Worm (Caenorhabditis elegans): ENCODE results near the gene ZC190.5.

DNA sequence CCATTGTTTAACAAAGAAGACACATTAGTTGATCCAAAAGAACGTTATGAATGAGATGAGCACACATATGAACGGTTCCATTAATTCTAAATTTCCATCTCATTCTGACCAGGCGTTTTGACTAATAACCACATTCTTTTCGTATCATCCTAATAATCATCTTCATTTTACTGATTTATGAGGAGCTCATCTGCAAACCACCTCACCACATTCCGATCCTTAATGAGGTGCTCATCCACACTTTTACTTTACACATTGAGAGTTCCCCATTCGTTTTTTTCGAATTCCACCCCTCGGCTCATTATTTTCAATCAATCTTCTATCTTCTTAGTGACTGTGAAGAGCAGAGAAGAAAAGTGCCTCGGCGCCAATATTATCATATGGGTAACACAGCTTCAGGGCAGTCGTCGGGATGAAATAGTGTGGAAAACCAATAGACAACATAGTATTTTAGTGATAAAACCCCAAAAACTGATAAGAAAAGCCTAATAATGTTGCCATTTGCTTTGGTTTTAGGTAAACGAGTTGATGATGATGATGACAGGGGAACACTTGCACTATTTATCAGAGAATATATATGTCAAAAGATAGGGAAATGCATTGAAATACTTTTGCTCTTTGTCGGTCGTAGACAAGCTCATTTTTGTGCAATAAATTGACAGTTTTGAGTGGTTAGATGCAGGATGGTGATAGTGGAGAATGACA is 22.2 kb downstream of the ZC190.5 start:
- TF ChIP-seq madf-6 (GFP tag; IDR thresholded peaks at IDR 0.05) = no peak
- peak; percentile 52 for TF ChIP-seq F22D6.2 (tag; optimal IDR thresholded peaks at IDR 0.05)
- no peak for TF ChIP-seq gei-17 (GFP tag; optimal IDR thresholded peaks at IDR 0.05)
- no peak for TF ChIP-seq hmg-20 (GFP tag; IDR thresholded peaks at IDR 0.05)
- peak; percentile 56; the same call in 1 of the 2 replicates for TF ChIP-seq B0336.3 (GFP tag; IDR thresholded peaks at IDR 0.05)
- no peak for TF ChIP-seq nhr-27 (tag; optimal IDR thresholded peaks at IDR 0.05)
- no peak for TF ChIP-seq snpc-4 (GFP tag; optimal IDR thresholded peaks at IDR 0.05)
- peak in 2 of 4 experiments; percentile 18 to 29 for TF ChIP-seq snpc-4 (tag; optimal IDR thresholded peaks at IDR 0.05)
- peak; percentile 76 for TF ChIP-seq nhr-90 (tag; optimal IDR thresholded peaks at IDR 0.05)
